Worm (Caenorhabditis elegans) whole organism, mixed stage, embryonic: ENCODE measurements around the gene immp-2.

Experiments
- flh-1 ChIP-seq: fragments of 200-800 bp; sonication (Bioruptor generic); optimal IDR thresholded peaks from 2 replicates; lab custom pipeline; 2018; ENCODE audit warnings: mild to moderate bottlenecking, missing genetic modification characterization, moderate library complexity, missing compliant biosample characterization
- lin-13 ChIP-seq: fragments of 150-350 bp; optimal IDR thresholded peaks from 2 replicates; lab custom pipeline; 2014; ENCODE audit warnings: missing biosample characterization, missing genetic modification characterization
- nhr-28 ChIP-seq: fragments of 150-350 bp; optimal IDR thresholded peaks from 2 replicates; lab custom pipeline; 2014; ENCODE audit warnings: missing biosample characterization, missing genetic modification characterization
- sptf-1 ChIP-seq: sonication (generic microtip); optimal IDR thresholded peaks from 2 replicates; lab custom pipeline; 2017; ENCODE audit warnings: mild to moderate bottlenecking, missing genetic modification characterization, moderate library complexity, missing compliant biosample characterization

DNA sequence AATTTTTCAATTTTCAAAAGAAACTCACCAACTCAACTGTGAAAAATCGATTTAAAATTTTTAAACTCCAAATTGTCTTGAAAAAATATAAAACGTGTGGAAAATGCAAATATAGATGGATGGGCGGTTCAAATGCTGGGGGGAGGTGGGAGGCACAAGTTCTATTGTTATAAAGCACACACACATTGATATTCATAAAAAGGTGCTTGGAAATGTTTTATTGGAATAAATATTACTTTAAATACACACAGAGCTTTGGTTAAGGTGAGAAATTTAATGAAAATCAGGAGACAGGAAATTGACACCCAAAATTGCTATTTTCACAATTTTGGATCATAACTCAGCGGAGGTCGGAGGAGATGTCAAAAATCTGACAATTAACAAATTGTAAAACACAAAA is 38.6 kb upstream of the immp-2 start, which contains the start of gene Y55F3AM.11:
- TF ChIP-seq flh-1, result no peak
- no peak for TF ChIP-seq lin-13 (tag; lab: Kevin White, UChicago)
- TF ChIP-seq nhr-28, result no peak
- TF ChIP-seq sptf-1 (tag; lab: Kevin White, UChicago), result no peak
